Worm (Caenorhabditis elegans) whole organism, young adult: ENCODE measurements around the gene K09C6.2.

Experiments used
- F57A8.1 ChIP-seq: fragments of 200-800 bp; sonication (Bioruptor generic); optimal IDR thresholded peaks from 2 replicates; lab custom pipeline; 2018; ENCODE audit warnings: mild to moderate bottlenecking, missing genetic modification characterization, moderate library complexity, missing compliant biosample characterization
- ama-1 ChIP-seq, 3 experiments: fragments of 150-350 bp in 1 of 3; sonication (generic microtip) in 2 of 3; optimal IDR thresholded peaks; 2 replicates each; lab custom pipeline; 2014 to 2018; ENCODE audit warnings: missing biosample characterization in 2 of 3, missing genetic modification characterization in 2 of 3, missing genetic modification reagents in 2 of 3
- gei-17 ChIP-seq: fragments of 200-800 bp; sonication (Bioruptor generic); optimal IDR thresholded peaks from 2 replicates; lab custom pipeline; 2018; ENCODE audit warnings: mild to moderate bottlenecking, missing genetic modification characterization, missing compliant biosample characterization
- unc-62 ChIP-seq: fragments of 150-350 bp; optimal IDR thresholded peaks from 2 replicates; lab custom pipeline; 2014; ENCODE audit warnings: missing biosample characterization, missing genetic modification reagents, missing genetic modification characterization

DNA sequence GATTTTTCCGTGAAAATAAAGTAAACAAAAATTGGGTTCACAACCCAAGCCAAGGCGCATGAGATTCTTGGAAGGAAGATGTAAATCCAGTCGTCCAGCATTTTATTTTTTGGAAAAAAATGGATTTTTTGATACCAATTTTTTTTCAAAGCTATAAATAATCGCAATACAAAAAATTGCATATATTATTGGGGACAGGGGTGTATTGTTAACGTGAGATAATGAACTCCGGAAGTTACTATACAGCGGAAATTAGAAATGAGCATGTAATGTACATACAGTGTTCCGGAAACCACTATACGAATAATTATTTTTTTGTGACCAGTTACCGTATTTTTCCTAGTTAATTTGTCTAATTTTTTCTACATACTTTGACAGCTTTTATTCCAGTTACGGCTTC is 27.7 kb downstream of the K09C6.2 start, which contains the start of gene srj-38:
- no peak for TF ChIP-seq gei-17 (GFP tag; lab: Kevin White, UChicago)
- TF ChIP-seq F57A8.1 (GFP tag; lab: Kevin White, UChicago), result no peak
- TF ChIP-seq ama-1 (optimal IDR thresholded peaks at IDR 0.05; lab: Kevin White, UChicago), result no peak
- TF ChIP-seq ama-1 (GFP tag; optimal IDR thresholded peaks at IDR 0.05; lab: Kevin White, UChicago), result no peak
- TF ChIP-seq unc-62 (GFP tag; lab: Kevin White, UChicago), result no peak
